Worm (Caenorhabditis elegans) whole organism, L2 larva: ENCODE results near the gene mam-4.

ENCODE experiments used
- ZK546.5 ChIP-seq: sonication (generic microtip); optimal IDR thresholded peaks from 2 replicates; lab custom pipeline; 2017; ENCODE audit warnings: missing biosample characterization, missing genetic modification characterization
- alr-1 ChIP-seq: fragments of 150-350 bp; optimal IDR thresholded peaks from 2 replicates; lab custom pipeline; 2014; ENCODE audit warnings: missing biosample characterization, missing genetic modification characterization
- crh-2 ChIP-seq: sonication (generic microtip); optimal IDR thresholded peaks from 2 replicates; lab custom pipeline; 2017; ENCODE audit warnings: missing biosample characterization, missing genetic modification characterization
- egl-27 ChIP-seq: sonication (generic microtip); optimal IDR thresholded peaks from 3 replicates; lab custom pipeline; 2017; ENCODE audit warnings: missing biosample characterization, missing genetic modification reagents, missing genetic modification characterization
- mdl-1 ChIP-seq, 2 experiments: fragments of 150-350 bp in 1 of 2; sonication (generic microtip) in 1 of 2; optimal IDR thresholded peaks; 2 replicates each; lab custom pipeline; 2017; ENCODE audit warnings: missing biosample characterization in 2 of 2, missing genetic modification characterization in 2 of 2
- nhr-10 ChIP-seq: sonication (generic microtip); optimal IDR thresholded peaks from 2 replicates; lab custom pipeline; 2017; ENCODE audit warnings: missing biosample characterization, missing genetic modification characterization
- nhr-12 ChIP-seq: fragments of 150-350 bp; optimal IDR thresholded peaks from 2 replicates; lab custom pipeline; 2014; ENCODE audit warnings: missing biosample characterization, missing genetic modification characterization
- peb-1 ChIP-seq: fragments of 150-350 bp; optimal IDR thresholded peaks from 2 replicates; lab custom pipeline; 2014; ENCODE audit warnings: missing biosample characterization, missing genetic modification characterization

DNA sequence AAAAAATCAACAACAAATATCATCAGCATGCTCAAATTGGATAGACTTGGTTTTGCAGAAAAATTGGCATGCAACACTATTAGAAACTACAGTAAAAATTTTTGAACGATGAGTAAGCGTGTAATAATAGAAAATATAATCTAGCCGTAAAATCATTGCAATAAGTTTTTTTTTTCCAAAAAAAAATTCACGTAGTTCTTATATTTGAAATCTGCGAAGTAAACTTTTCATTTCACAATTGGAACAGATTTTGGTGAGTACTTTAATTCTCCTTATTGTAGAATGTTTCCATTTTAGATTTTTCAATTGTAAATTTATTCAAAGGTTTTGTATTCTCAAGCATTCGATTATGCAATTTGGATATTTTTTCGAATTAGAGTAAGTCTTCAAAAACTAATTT, 47.6 kb upstream of the mam-4 start, which contains the start of gene K10D6.3:
- TF ChIP-seq mdl-1 (tag; optimal IDR thresholded peaks at IDR 0.05; lab: Kevin White, UChicago), result no peak
- no peak for TF ChIP-seq egl-27
- TF ChIP-seq peb-1, result no peak
- no peak for TF ChIP-seq crh-2 (tag; lab: Kevin White, UChicago)
- TF ChIP-seq alr-1, result no peak
- no peak for TF ChIP-seq ZK546.5 (tag; lab: Kevin White, UChicago)
- no peak for TF ChIP-seq nhr-10 (tag; lab: Kevin White, UChicago)
- no peak for TF ChIP-seq nhr-12 (tag; lab: Kevin White, UChicago)
